Fruit fly (Drosophila melanogaster): ENCODE data around the gene pins.

Gene pins

DNA sequence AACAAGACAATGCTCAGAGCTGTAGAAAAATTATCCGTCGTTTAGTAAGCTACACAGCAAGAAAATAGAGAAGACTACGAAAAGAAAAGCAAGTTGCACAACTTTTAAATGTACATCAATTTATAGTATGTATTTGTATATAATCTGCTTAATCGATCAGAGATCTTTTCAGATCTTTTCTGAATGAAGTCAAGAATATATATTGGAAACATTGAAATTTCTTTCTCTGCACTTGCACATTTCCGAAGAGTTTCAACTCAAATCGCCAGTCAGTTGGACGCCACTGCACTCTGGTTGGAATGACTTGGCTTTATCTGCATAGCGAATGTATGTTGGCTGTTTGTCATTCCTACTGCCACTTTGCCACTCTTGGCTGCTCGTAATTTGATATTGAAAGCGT is 28.7 kb upstream of the pins start (continued):
- no peak for TF ChIP-seq oc (tag; optimal IDR thresholded peaks at IDR 0.05)
- TF ChIP-seq Blimp-1 (GFP tag; optimal IDR thresholded peaks at IDR 0.05), result peak; percentile 67
- peak; percentile 5 to 49 for TF ChIP-seq Pdp1 (GFP tag; optimal IDR thresholded peaks at IDR 0.05)
- peak; percentile 66 for TF ChIP-seq phol (tag; optimal IDR thresholded peaks at IDR 0.05)
- peak; percentile 17 for TF ChIP-seq CG12219 (GFP tag; optimal IDR thresholded peaks at IDR 0.05)
- TF ChIP-seq CG10267 (tag; optimal IDR thresholded peaks at IDR 0.05), result peak; percentile 45
- no peak for TF ChIP-seq Dip3 (GFP tag; optimal IDR thresholded peaks at IDR 0.05)
- TF ChIP-seq Spps (tag; optimal IDR thresholded peaks at IDR 0.05), result peak; percentile 39
- no peak for TF ChIP-seq Mes4 (GFP tag; optimal IDR thresholded peaks at IDR 0.05)
- TF ChIP-seq row (GFP tag; IDR thresholded peaks at IDR 0.05), result peak; percentile 66
- no peak for TF ChIP-seq Dfd (GFP tag; optimal IDR thresholded peaks at IDR 0.05)
- TF ChIP-seq CG32767 (GFP tag; IDR thresholded peaks at IDR 0.05), result no peak
- peak; percentile 75 for TF ChIP-seq Ets65A (GFP tag)
- TF ChIP-seq Camta (GFP tag; optimal IDR thresholded peaks at IDR 0.05), result peak; percentile 16
- peak; percentile 67 for TF ChIP-seq Asciz (GFP tag; optimal IDR thresholded peaks at IDR 0.05)
- no peak for TF ChIP-seq CG11723 (GFP tag; optimal IDR thresholded peaks at IDR 0.05)
- TF ChIP-seq CG17359 (tag; optimal IDR thresholded peaks at IDR 0.05), result peak; percentile 70
- peak; percentile 50 for TF ChIP-seq Oli (tag; optimal IDR thresholded peaks at IDR 0.05)
- TF ChIP-seq CG3407 (GFP tag; optimal IDR thresholded peaks at IDR 0.05), result peak; percentile 23
- peak; percentile 35 for TF ChIP-seq Chrac-16 (GFP tag; optimal IDR thresholded peaks at IDR 0.05)
- TF ChIP-seq CG32532 (GFP tag; IDR thresholded peaks at IDR 0.05), result no peak
- peak; percentile 20 for TF ChIP-seq CG10654 (GFP tag; optimal IDR thresholded peaks at IDR 0.05)
- peak; percentile 43 for TF ChIP-seq CG14710 (tag; optimal IDR thresholded peaks at IDR 0.05)
- peak; percentile 42 for TF ChIP-seq CG8388 (GFP tag; optimal IDR thresholded peaks at IDR 0.05)
- peak; percentile 59 for TF ChIP-seq ATbp (GFP tag; optimal IDR thresholded peaks at IDR 0.05)
- peak; percentile 6 for TF ChIP-seq CG9609 (GFP tag; optimal IDR thresholded peaks at IDR 0.05)
- TF ChIP-seq nmo (GFP tag; optimal IDR thresholded peaks at IDR 0.05), result peak; percentile 62
- 0 out of 3 replicates have a peak, but pooled peaks have one; percentile 18 for TF ChIP-seq croc (GFP tag; conservative IDR thresholded peaks at IDR 0.05)
- peak; percentile 10 for TF ChIP-seq CG10209 (GFP tag; optimal IDR thresholded peaks at IDR 0.05)
- no peak for TF ChIP-seq CG6654 (GFP tag; optimal IDR thresholded peaks at IDR 0.05)
- peak; percentile 50 for TF ChIP-seq grau (tag; optimal IDR thresholded peaks at IDR 0.05)
- peak; percentile 38 for TF ChIP-seq az2 (GFP tag; optimal IDR thresholded peaks at IDR 0.05)
- TF ChIP-seq nerfin-2 (GFP tag; IDR thresholded peaks at IDR 0.05; ENCODE audit: partially characterized antibody), result no peak
- TF ChIP-seq CG9727 (GFP tag; optimal IDR thresholded peaks at IDR 0.05), result peak; percentile 54
- peak; percentile 82 for TF ChIP-seq ci (GFP tag; IDR thresholded peaks at IDR 0.05)
- TF ChIP-seq CG18599 (GFP tag; optimal IDR thresholded peaks at IDR 0.05), result peak; percentile 52

DNA sequence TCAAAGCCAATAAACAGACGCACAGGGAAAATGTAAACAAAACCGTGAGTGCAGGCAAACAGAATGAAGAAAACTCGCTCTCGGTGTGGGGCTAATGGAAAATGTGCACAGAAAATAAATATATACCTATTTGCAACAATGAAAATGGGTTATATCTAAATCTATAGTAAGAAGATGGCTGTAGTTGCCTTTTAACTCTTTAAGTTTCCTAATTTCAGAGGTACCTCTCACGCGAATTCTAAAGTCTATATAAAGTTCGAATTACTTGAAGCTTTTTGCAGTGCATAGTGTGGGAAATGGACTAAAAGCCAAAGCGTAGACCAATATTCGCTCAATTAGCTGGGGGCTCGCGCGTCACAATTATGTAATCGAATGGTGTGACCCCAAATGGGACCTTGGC is 27.7 kb upstream of the pins start:
- TF ChIP-seq Pdp1 (GFP tag; optimal IDR thresholded peaks at IDR 0.05), result peak; percentile 73 to 81
- peak; percentile 67 for TF ChIP-seq NC2β (GFP tag; optimal IDR thresholded peaks at IDR 0.05)
- TF ChIP-seq Opbp (GFP tag; IDR thresholded peaks at IDR 0.05; ENCODE audit: partially characterized antibody), result no peak
- TF ChIP-seq CG13123 (GFP tag; optimal IDR thresholded peaks at IDR 0.05), result peak; percentile 54
- no peak for TF ChIP-seq nerfin-2 (GFP tag; IDR thresholded peaks at IDR 0.05; ENCODE audit: partially characterized antibody)
- peak in 1 of 2 experiments; percentile 17 for TF ChIP-seq crp (GFP tag; optimal IDR thresholded peaks at IDR 0.05)
- TF ChIP-seq Chrac-16 (GFP tag; optimal IDR thresholded peaks at IDR 0.05), result peak; percentile 78
- TF ChIP-seq ftz-f1 (GFP tag; optimal IDR thresholded peaks at IDR 0.05), result no peak
- peak in 1 of 3 experiments; percentile 73 for TF ChIP-seq lola (GFP tag; optimal IDR thresholded peaks at IDR 0.05)
- peak; percentile 95 for TF ChIP-seq Ets65A (GFP tag)
- peak; percentile 73 for TF ChIP-seq Abd-B (GFP tag; optimal IDR thresholded peaks at IDR 0.05)
- TF ChIP-seq HmgD (GFP tag; optimal IDR thresholded peaks at IDR 0.05), result peak; percentile 7
- TF ChIP-seq tup (GFP tag; optimal IDR thresholded peaks at IDR 0.05), result peak; percentile 59
- peak; percentile 84 for TF ChIP-seq CG13424 (tag; optimal IDR thresholded peaks at IDR 0.05)
- peak; percentile 74 for TF ChIP-seq CG10209 (GFP tag; optimal IDR thresholded peaks at IDR 0.05)
- peak; percentile 14 for TF ChIP-seq CG7271 (tag; optimal IDR thresholded peaks at IDR 0.05)
- TF ChIP-seq Hmx (GFP tag; optimal IDR thresholded peaks at IDR 0.05), result no peak
- TF ChIP-seq CG13296 (GFP tag; optimal IDR thresholded peaks at IDR 0.05), result peak; percentile 74
- TF ChIP-seq pzg (GFP tag; optimal IDR thresholded peaks at IDR 0.05), result no peak

Data from whole organism, embryonic.